Worm (Caenorhabditis elegans) whole organism, early embryonic: ENCODE results near the gene F56A8.9.
A peak's percentile ranks its signal among the peaks of the same experiment; 100 is the strongest.

Source experiments
- B0310.2 ChIP-seq: sonication (generic microtip); optimal IDR thresholded peaks from 2 replicates; lab custom pipeline; 2016; ENCODE audit warnings: mild to moderate bottlenecking, missing genetic modification characterization, missing compliant biosample characterization
- F13C5.2 ChIP-seq: sonication (generic microtip); optimal IDR thresholded peaks from 2 replicates; lab custom pipeline; 2017; ENCODE audit warnings: mild to moderate bottlenecking, missing genetic modification characterization, inconsistent platforms, missing compliant biosample characterization
- aly-1 ChIP-seq: sonication (generic microtip); optimal IDR thresholded peaks from 2 replicates; lab custom pipeline; 2016; ENCODE audit warnings: missing genetic modification characterization, missing compliant biosample characterization
- ama-1 ChIP-seq: fragments of 150-350 bp; optimal IDR thresholded peaks from 2 replicates; lab custom pipeline; 2014
- ceh-13 ChIP-seq: fragments of 200-800 bp; sonication (Bioruptor generic); optimal IDR thresholded peaks from 2 replicates; lab custom pipeline; 2018; ENCODE audit warnings: mild to moderate bottlenecking, missing genetic modification characterization, missing compliant biosample characterization
- ceh-36 ChIP-seq: sonication (generic microtip); optimal IDR thresholded peaks from 2 replicates; lab custom pipeline; 2016; ENCODE audit warnings: missing genetic modification characterization, inconsistent platforms, missing compliant biosample characterization
- ets-7 ChIP-seq: sonication (generic microtip); optimal IDR thresholded peaks from 2 replicates; lab custom pipeline; 2016; ENCODE audit warnings: missing genotype, missing genetic modification characterization, missing compliant biosample characterization
- flt-1 ChIP-seq: fragments of 200-800 bp; sonication (Bioruptor generic); IDR thresholded peaks from 2 replicates; pipeline ENCODE4 v1.3.6; 2022; ENCODE audit warnings: missing genetic modification characterization, missing compliant biosample characterization
- hmbx-1 ChIP-seq: sonication (generic microtip); optimal IDR thresholded peaks from 2 replicates; lab custom pipeline; 2016; ENCODE audit warnings: mild to moderate bottlenecking, missing genetic modification characterization, missing compliant biosample characterization
- hmg-4 ChIP-seq: fragments of 200-800 bp; sonication (Bioruptor generic); optimal IDR thresholded peaks from 2 replicates; lab custom pipeline; 2018; ENCODE audit warnings: mild to moderate bottlenecking, missing genetic modification characterization, missing compliant biosample characterization
- hnd-1 ChIP-seq: sonication (generic microtip); optimal IDR thresholded peaks from 2 replicates; lab custom pipeline; 2016; ENCODE audit warnings: missing genetic modification characterization, missing compliant biosample characterization
- pes-1 ChIP-seq: fragments of 200-800 bp; sonication (Bioruptor generic); IDR thresholded peaks from 2 replicates; pipeline ENCODE4 v1.3.6; 2022; ENCODE audit warnings: missing genetic modification reagents, missing genetic modification characterization, missing compliant biosample characterization
- scrt-1 ChIP-seq: fragments of 200-800 bp; sonication (Bioruptor generic); IDR thresholded peaks from 2 replicates; pipeline ENCODE4 v1.3.6; 2022; ENCODE audit warnings: missing genetic modification characterization, missing compliant biosample characterization
- sea-1 ChIP-seq: fragments of 200-800 bp; sonication (Bioruptor generic); conservative IDR thresholded peaks from 2 replicates; pipeline ENCODE4 v1.3.6; 2022; ENCODE audit warnings: missing genetic modification characterization, missing compliant biosample characterization
- tbx-11 ChIP-seq: fragments of 200-800 bp; sonication (Bioruptor generic); IDR thresholded peaks from 2 replicates; pipeline ENCODE4 v1.3.6; 2022; ENCODE audit warnings: missing genetic modification characterization, missing compliant biosample characterization
- tbx-37 ChIP-seq: fragments of 200-800 bp; sonication (Bioruptor generic); conservative IDR thresholded peaks from 2 replicates; pipeline ENCODE4 v1.3.6; 2022; ENCODE audit warnings: missing genetic modification reagents, missing genetic modification characterization, missing compliant biosample characterization
- tra-4 ChIP-seq: sonication (generic microtip); optimal IDR thresholded peaks from 2 replicates; lab custom pipeline; 2017; ENCODE audit warnings: missing genetic modification characterization, missing compliant biosample characterization

Gene F56A8.9

DNA sequence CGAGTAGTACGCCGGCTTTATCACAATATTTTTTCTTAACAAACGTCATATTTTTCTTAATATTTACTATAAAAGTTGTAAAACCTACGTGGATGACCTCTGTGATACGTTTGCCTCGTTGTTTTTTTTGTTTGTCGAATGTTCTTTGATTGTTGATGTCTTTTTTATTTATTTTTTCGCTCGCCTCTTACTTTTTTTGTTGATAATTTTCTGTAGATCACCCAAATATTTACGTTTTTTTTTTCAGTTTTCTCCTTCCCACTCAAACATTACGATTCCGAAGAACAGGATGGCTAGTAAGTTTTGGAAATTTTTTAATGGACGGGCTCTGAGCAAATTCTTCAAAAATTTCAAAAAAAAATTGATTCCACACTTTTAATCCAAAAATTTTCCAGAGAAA is 5.9 kb downstream of the F56A8.9 start:
- TF ChIP-seq hnd-1 (tag; lab: Kevin White, UChicago) (no peak), scrt-1 (no peak)

DNA sequence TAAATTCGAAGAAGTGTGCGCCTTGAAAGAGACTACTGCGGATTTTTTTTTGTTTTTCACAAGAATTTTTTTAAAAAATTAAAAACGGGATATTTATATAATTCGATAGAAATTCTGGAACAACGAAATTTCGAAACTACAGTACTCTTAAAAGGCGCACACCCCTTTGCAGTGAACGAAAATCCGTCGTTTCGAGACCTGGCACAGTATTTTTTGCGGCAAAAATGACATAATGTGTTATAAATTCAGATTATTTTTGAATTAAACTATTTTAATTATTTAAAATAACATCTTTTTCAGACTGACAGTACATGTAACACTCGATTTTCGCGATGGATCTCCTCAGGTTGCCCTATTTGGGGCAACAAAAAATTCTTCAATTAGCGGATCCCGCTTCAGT is 8.5 kb downstream of the F56A8.9 start, which contains the start of gene F56A8.4:
F56A8.4 (plus strand) TSS at position 301 of the 400 bp plus-strand sequence.
- TF ChIP-seq tra-4 (no peak), aly-1 (tag; lab: Kevin White, UChicago) (no peak), pes-1 (GFP tag; lab: Robert Waterston, UW) (no peak), ama-1 (lab: Kevin White, UChicago) (no peak), ceh-36 (tag; lab: Kevin White, UChicago) (no peak), scrt-1 (no peak), flt-1 (GFP tag; lab: Robert Waterston, UW) (no peak)

DNA sequence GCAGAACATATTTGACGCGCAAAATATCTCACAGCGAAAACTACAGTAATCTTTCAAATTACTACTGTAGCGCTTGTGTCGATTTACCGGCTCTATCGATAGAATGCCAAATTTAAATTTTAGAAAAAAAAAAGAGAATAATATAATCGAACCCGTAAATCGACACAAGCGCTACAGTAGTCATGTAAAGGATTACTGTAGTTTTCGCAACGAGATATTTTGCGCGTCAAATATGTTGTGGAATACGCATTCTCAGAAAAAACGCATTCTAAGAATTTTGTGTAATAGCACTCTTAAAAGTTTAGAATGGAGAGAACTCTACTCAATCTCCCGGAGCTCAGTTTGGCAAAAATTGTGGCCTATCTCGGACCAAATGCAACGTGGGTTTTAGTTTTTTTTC is 11.1 kb downstream of the F56A8.9 start, which contains the start of gene F56A8.5:
F56A8.5 (plus strand) TSS at position 301 of the 400 bp plus-strand sequence.
- TF ChIP-seq hmbx-1 (tag; lab: Kevin White, UChicago): no peak
- TF ChIP-seq scrt-1: no peak
- no peak for TF ChIP-seq hnd-1 (tag; lab: Kevin White, UChicago)
- TF ChIP-seq tbx-11: no peak
- no peak for TF ChIP-seq sea-1 (GFP tag; lab: Robert Waterston, UW)
- TF ChIP-seq ceh-13 (GFP tag; lab: Kevin White, UChicago): no peak
- TF ChIP-seq flt-1 (GFP tag; lab: Robert Waterston, UW): no peak
- no peak for TF ChIP-seq tra-4
- TF ChIP-seq ets-7 (tag; lab: Kevin White, UChicago): no peak
- no peak for TF ChIP-seq hmg-4 (GFP tag; lab: Kevin White, UChicago)
- TF ChIP-seq ceh-36 (tag; lab: Kevin White, UChicago): no peak
- no peak for TF ChIP-seq B0310.2
- TF ChIP-seq F13C5.2: no peak
- TF ChIP-seq aly-1 (tag; lab: Kevin White, UChicago): no peak
- no peak for TF ChIP-seq tbx-37 (GFP tag; lab: Robert Waterston, UW)

DNA sequence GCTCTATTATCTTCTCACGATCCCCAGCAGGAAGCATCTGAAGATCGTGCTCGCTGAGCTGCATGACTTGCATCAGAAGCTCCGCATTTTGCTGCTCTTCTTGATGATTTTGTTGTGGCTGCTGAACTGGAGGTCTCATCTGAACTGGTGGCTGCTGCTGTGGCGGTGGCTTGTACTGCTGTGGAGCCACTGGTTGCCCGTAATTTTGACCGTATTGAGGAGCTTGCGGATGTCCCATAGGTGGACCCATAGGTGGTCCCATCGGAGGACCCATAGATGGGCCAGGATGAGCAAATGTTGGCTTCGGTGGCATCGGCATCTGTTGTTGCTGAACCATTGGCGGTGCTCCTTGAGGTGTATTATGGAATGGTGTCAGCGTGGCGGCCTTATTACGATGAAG is 12.6 kb downstream of the F56A8.9 start:
- no peak for TF ChIP-seq tbx-37 (GFP tag; lab: Robert Waterston, UW)

DNA sequence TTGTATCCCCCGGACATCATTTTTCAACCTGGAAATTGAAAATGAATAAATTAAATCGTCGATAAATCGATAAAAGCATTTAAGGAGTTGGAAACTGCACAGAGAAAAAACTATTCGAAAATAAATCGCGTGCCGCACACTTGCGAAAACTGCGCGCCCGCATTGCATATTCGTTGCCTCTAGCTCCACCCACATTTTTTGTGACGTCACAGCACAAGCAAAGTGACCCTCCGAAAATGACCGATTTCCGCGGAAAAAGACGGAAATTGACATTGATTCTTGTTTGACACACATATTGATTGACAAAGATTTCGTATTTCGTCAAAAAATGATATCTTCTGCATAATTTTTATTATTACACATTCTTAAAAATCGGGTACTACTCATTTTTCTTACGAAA is 14.4 kb downstream of the F56A8.9 start, which contains the start of gene cpf-2:
cpf-2 (minus strand) TSS at position 28 of the 400 bp plus-strand sequence.
- TF ChIP-seq tbx-37 (GFP tag; lab: Robert Waterston, UW) (peak; percentile 55; the same call in 1 of the 2 replicates), sea-1 (GFP tag; lab: Robert Waterston, UW) (peak; percentile 80), tra-4 (peak; percentile 12), F13C5.2 (peak; percentile 93), ama-1 (lab: Kevin White, UChicago) (no peak), flt-1 (GFP tag; lab: Robert Waterston, UW) (peak; percentile 64), hnd-1 (tag; lab: Kevin White, UChicago) (peak; percentile 13), aly-1 (tag; lab: Kevin White, UChicago) (peak; percentile 44), scrt-1 (peak; percentile 57; the same call in 1 of the 2 replicates), tbx-11 (peak; percentile 65; the same call in 1 of the 2 replicates), ceh-36 (tag; lab: Kevin White, UChicago) (peak; percentile 51), pes-1 (GFP tag; lab: Robert Waterston, UW) (peak; percentile 75), ets-7 (tag; lab: Kevin White, UChicago) (no peak), hmg-4 (GFP tag; lab: Kevin White, UChicago) (peak; percentile 73), hmbx-1 (tag; lab: Kevin White, UChicago) (peak; percentile 33), ceh-13 (GFP tag; lab: Kevin White, UChicago) (peak; percentile 33), B0310.2 (peak; percentile 33)

DNA sequence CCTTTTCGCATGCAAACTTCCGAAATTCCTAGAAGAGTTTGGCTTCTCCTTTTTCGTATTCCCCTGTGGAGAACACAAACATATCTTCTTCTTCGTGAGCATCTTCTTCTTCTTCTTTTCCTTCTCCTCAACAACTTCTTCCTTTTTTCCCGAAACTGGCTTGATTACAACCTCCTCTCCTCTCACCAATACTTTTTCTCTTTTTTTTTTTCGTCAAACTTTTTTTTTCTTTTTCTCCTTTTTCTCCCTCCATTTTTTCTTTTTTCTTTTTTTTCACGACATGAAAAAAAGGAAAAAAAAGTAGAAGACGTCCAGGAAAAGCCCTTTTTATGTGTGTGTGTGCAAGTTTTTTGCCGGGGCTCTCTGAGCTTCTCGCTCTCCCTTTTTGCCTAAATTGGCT is 16.4 kb downstream of the F56A8.9 start:
- TF ChIP-seq scrt-1: no peak
- TF ChIP-seq aly-1 (tag; lab: Kevin White, UChicago): no peak
- TF ChIP-seq ceh-13 (GFP tag; lab: Kevin White, UChicago): no peak
- no peak for TF ChIP-seq tra-4
- TF ChIP-seq F13C5.2: no peak
- no peak for TF ChIP-seq hnd-1 (tag; lab: Kevin White, UChicago)
- TF ChIP-seq sea-1 (GFP tag; lab: Robert Waterston, UW): no peak
- TF ChIP-seq ama-1 (lab: Kevin White, UChicago): no peak
- no peak for TF ChIP-seq hmg-4 (GFP tag; lab: Kevin White, UChicago)
- no peak for TF ChIP-seq pes-1 (GFP tag; lab: Robert Waterston, UW)
- no peak for TF ChIP-seq tbx-37 (GFP tag; lab: Robert Waterston, UW)
- no peak for TF ChIP-seq ets-7 (tag; lab: Kevin White, UChicago)
- TF ChIP-seq hmbx-1 (tag; lab: Kevin White, UChicago): no peak
- no peak for TF ChIP-seq B0310.2
- no peak for TF ChIP-seq tbx-11
- no peak for TF ChIP-seq ceh-36 (tag; lab: Kevin White, UChicago)
- no peak for TF ChIP-seq flt-1 (GFP tag; lab: Robert Waterston, UW)

DNA sequence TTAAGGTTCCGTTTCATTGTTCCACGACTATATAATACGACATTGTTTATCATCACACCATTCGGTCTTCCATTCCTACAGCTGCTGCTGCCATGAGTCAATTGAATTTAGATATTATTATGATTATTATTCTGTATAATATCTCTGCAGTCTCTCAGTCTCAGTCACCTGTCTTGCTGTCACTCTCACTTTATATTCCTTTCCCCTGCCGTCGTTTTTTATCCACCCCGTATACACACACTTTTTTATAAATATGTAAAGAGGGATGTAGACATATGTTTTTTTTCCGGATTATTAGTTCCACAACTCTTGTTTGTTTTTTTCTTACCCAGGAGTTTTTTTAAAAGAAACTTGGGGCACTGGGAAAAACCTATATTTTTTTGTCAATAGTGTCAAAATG is 17.8 kb downstream of the F56A8.9 start:
- TF ChIP-seq ceh-13 (GFP tag; lab: Kevin White, UChicago) (no peak), aly-1 (tag; lab: Kevin White, UChicago) (no peak), flt-1 (GFP tag; lab: Robert Waterston, UW) (no peak), pes-1 (GFP tag; lab: Robert Waterston, UW) (no peak), F13C5.2 (no peak), hnd-1 (tag; lab: Kevin White, UChicago) (no peak), B0310.2 (no peak), hmbx-1 (tag; lab: Kevin White, UChicago) (no peak), ama-1 (lab: Kevin White, UChicago) (no peak), tra-4 (no peak), sea-1 (GFP tag; lab: Robert Waterston, UW) (no peak), scrt-1 (no peak), hmg-4 (GFP tag; lab: Kevin White, UChicago) (no peak), ets-7 (tag; lab: Kevin White, UChicago) (no peak), tbx-37 (GFP tag; lab: Robert Waterston, UW) (no peak), tbx-11 (no peak), ceh-36 (tag; lab: Kevin White, UChicago) (no peak)
